Fruit fly (Drosophila melanogaster) whole organism, adult: ENCODE measurements around the gene CG1910.

Experiments used
- CG11617 ChIP-seq: fragments of 200-800 bp; sonication (Bioruptor generic); optimal IDR thresholded peaks from 2 replicates; lab custom pipeline; 2017; ENCODE audit warnings: mild to moderate bottlenecking, missing biosample characterization, missing genetic modification reagents, missing genetic modification characterization
- CG12768 ChIP-seq: fragments of 200-800 bp; sonication (Bioruptor generic); optimal IDR thresholded peaks from 2 replicates; lab custom pipeline; 2017; ENCODE audit warnings: missing biosample characterization, missing genetic modification characterization, mild to moderate bottlenecking, moderate library complexity, missing genetic modification reagents
- CG14711 ChIP-seq: fragments of 200-800 bp; sonication (Bioruptor generic); optimal IDR thresholded peaks from 2 replicates; lab custom pipeline; 2018; ENCODE audit warnings: missing biosample characterization, mild to moderate bottlenecking, missing genetic modification characterization, moderate library complexity
- CG1620 ChIP-seq: fragments of 200-800 bp; sonication (Bioruptor generic); optimal IDR thresholded peaks from 2 replicates; lab custom pipeline; 2016; ENCODE audit warnings: missing biosample characterization, missing genetic modification characterization
- CG33017 ChIP-seq: fragments of 200-800 bp; sonication (Bioruptor generic); optimal IDR thresholded peaks from 2 replicates; lab custom pipeline; 2018; ENCODE audit warnings: missing biosample characterization, mild to moderate bottlenecking, missing genetic modification characterization, moderate library complexity
- CG5204 ChIP-seq: fragments of 200-800 bp; sonication (Bioruptor generic); optimal IDR thresholded peaks from 2 replicates; lab custom pipeline; 2016; ENCODE audit warnings: missing biosample characterization, missing genetic modification characterization
- CG7045 ChIP-seq: fragments of 200-800 bp; sonication (Bioruptor generic); optimal IDR thresholded peaks from 2 replicates; lab custom pipeline; 2017; ENCODE audit warnings: missing biosample characterization, mild to moderate bottlenecking, missing genetic modification characterization
- CG7101 ChIP-seq: fragments of 200-800 bp; sonication (Bioruptor generic); optimal IDR thresholded peaks from 2 replicates; lab custom pipeline; 2018; ENCODE audit warnings: missing biosample characterization, mild to moderate bottlenecking, missing genetic modification characterization, moderate library complexity
- Clk ChIP-seq: fragments of 200-800 bp; sonication (Bioruptor generic); optimal IDR thresholded peaks from 2 replicates; lab custom pipeline; 2017; ENCODE audit warnings: missing biosample characterization, missing genetic modification characterization
- Crg-1 ChIP-seq: fragments of 200-800 bp; sonication (Bioruptor generic); optimal IDR thresholded peaks from 2 replicates; lab custom pipeline; 2016; ENCODE audit warnings: missing biosample characterization, missing genetic modification characterization
- Hr96 ChIP-seq: fragments of 200-800 bp; sonication (Bioruptor generic); optimal IDR thresholded peaks from 2 replicates; lab custom pipeline; 2016; ENCODE audit warnings: missing biosample characterization, missing genetic modification characterization
- Mnt ChIP-seq: fragments of 200-800 bp; sonication (Bioruptor generic); optimal IDR thresholded peaks from 2 replicates; lab custom pipeline; 2016; ENCODE audit warnings: missing biosample characterization, mild to moderate bottlenecking, missing genetic modification characterization
- bab1 ChIP-seq: fragments of 200-800 bp; sonication (Bioruptor generic); optimal IDR thresholded peaks from 3 replicates; lab custom pipeline; 2019; ENCODE audit warnings: missing biosample characterization, mild to moderate bottlenecking, missing genetic modification characterization, moderate library complexity
- cic ChIP-seq: fragments of 200-800 bp; sonication (Bioruptor generic); optimal IDR thresholded peaks from 2 replicates; lab custom pipeline; 2017; ENCODE audit warnings: missing biosample characterization, mild to moderate bottlenecking, missing genetic modification characterization, moderate library complexity
- cnc ChIP-seq, 2 experiments: fragments of >200 bp; optimal IDR thresholded peaks; 2 replicates each; lab custom pipeline; 2017
- kay ChIP-seq: fragments of 200-800 bp; sonication (Bioruptor generic); peaks from one replicate; lab custom pipeline; 2016; ENCODE audit warnings: missing biosample characterization, missing genetic modification characterization, borderline replicate concordance
- ovo ChIP-seq: fragments of 200-800 bp; sonication (Bioruptor generic); optimal IDR thresholded peaks from 2 replicates; lab custom pipeline; 2016; ENCODE audit warnings: missing biosample characterization, missing genetic modification characterization
- pad ChIP-seq: fragments of 200-800 bp; sonication (Bioruptor generic); optimal IDR thresholded peaks from 3 replicates; lab custom pipeline; 2017; ENCODE audit warnings: missing biosample characterization, missing genetic modification characterization, mild to moderate bottlenecking, moderate library complexity, missing genetic modification reagents
- tj ChIP-seq: fragments of 200-800 bp; sonication (Bioruptor generic); optimal IDR thresholded peaks from 3 replicates; lab custom pipeline; 2017; ENCODE audit warnings: missing biosample characterization, mild to moderate bottlenecking, missing genetic modification characterization, moderate library complexity
- toe ChIP-seq: fragments of 200-800 bp; sonication (Bioruptor generic); optimal IDR thresholded peaks from 2 replicates; lab custom pipeline; 2016; ENCODE audit warnings: missing biosample characterization, missing genetic modification characterization

Gene CG1910

DNA sequence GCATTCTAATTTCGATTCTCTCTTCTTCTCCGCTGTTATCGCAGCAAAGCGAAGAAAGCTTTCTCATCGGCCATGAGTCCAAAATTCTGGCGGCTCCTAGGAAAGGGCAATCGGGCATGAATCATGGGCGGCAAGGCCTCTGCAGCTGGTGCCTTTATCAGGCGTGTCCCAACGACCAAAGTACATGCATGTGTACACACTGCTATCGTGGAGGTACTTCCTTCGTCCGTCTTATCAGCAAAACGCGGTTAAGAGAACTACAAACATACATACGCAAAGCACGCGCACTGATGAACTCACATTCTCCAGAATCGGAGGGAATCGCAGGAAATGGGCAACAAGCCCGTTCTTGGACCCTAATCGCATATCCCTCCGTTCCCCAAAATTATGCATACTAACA, 28.5 kb upstream of the CG1910 start:
- no peak for TF ChIP-seq toe (GFP tag; lab: Kevin White, UChicago)
- TF ChIP-seq cnc (optimal IDR thresholded peaks at IDR 0.05; lab: Kevin White, UChicago) = no peak
- no peak for TF ChIP-seq CG12768
- TF ChIP-seq cic (GFP tag; lab: Kevin White, UChicago) = no peak
- no peak for TF ChIP-seq pad (GFP tag; lab: Kevin White, UChicago)
- no peak for TF ChIP-seq tj (GFP tag; lab: Kevin White, UChicago)
- no peak for TF ChIP-seq CG33017 (tag; lab: Kevin White, UChicago)
- no peak for TF ChIP-seq bab1 (GFP tag; lab: Kevin White, UChicago)
- TF ChIP-seq CG11617 (GFP tag; lab: Kevin White, UChicago) = no peak
- TF ChIP-seq kay (GFP tag; lab: Kevin White, UChicago) = no peak
- no peak for TF ChIP-seq Clk
- TF ChIP-seq ovo (GFP tag; lab: Kevin White, UChicago) = no peak
- TF ChIP-seq Crg-1 (GFP tag; lab: Kevin White, UChicago) = no peak
- TF ChIP-seq Mnt (GFP tag; lab: Kevin White, UChicago) = no peak
- no peak for TF ChIP-seq CG5204 (GFP tag; lab: Kevin White, UChicago)

- TF ChIP-seq Mnt (GFP tag; lab: Kevin White, UChicago) = no peak
- no peak for TF ChIP-seq CG7045 (GFP tag; lab: Kevin White, UChicago)
- no peak for TF ChIP-seq CG33017 (tag; lab: Kevin White, UChicago)
- TF ChIP-seq Clk = no peak
- no peak for TF ChIP-seq toe (GFP tag; lab: Kevin White, UChicago)
- TF ChIP-seq cnc (optimal IDR thresholded peaks at IDR 0.05; lab: Kevin White, UChicago) = no peak
- no peak for TF ChIP-seq Crg-1 (GFP tag; lab: Kevin White, UChicago)
- no peak for TF ChIP-seq CG5204 (GFP tag; lab: Kevin White, UChicago)
- no peak for TF ChIP-seq CG12768
- TF ChIP-seq kay (GFP tag; lab: Kevin White, UChicago) = no peak
- no peak for TF ChIP-seq tj (GFP tag; lab: Kevin White, UChicago)
- TF ChIP-seq CG1620 (GFP tag; lab: Kevin White, UChicago) = no peak
- no peak for TF ChIP-seq ovo (GFP tag; lab: Kevin White, UChicago)
- no peak for TF ChIP-seq Hr96 (GFP tag; lab: Kevin White, UChicago)
- no peak for TF ChIP-seq CG11617 (GFP tag; lab: Kevin White, UChicago)
Observed at dm6 chr3R:31719497-31719896, 27.9 kb upstream of the CG1910 start.

- TF ChIP-seq CG7045 (GFP tag; lab: Kevin White, UChicago) (no peak), tj (GFP tag; lab: Kevin White, UChicago) (no peak), CG14711 (no peak), cnc (optimal IDR thresholded peaks at IDR 0.05; lab: Kevin White, UChicago) (no peak), Mnt (GFP tag; lab: Kevin White, UChicago) (no peak), ovo (GFP tag; lab: Kevin White, UChicago) (no peak), toe (GFP tag; lab: Kevin White, UChicago) (no peak), CG7101 (tag; lab: Kevin White, UChicago) (no peak), CG33017 (tag; lab: Kevin White, UChicago) (no peak), Crg-1 (GFP tag; lab: Kevin White, UChicago) (no peak), CG12768 (no peak), cic (GFP tag; lab: Kevin White, UChicago) (no peak), kay (GFP tag; lab: Kevin White, UChicago) (no peak), CG11617 (GFP tag; lab: Kevin White, UChicago) (no peak), Clk (no peak)
Observed at dm6 chr3R:31720112-31720511, 27.3 kb upstream of the CG1910 start.

DNA sequence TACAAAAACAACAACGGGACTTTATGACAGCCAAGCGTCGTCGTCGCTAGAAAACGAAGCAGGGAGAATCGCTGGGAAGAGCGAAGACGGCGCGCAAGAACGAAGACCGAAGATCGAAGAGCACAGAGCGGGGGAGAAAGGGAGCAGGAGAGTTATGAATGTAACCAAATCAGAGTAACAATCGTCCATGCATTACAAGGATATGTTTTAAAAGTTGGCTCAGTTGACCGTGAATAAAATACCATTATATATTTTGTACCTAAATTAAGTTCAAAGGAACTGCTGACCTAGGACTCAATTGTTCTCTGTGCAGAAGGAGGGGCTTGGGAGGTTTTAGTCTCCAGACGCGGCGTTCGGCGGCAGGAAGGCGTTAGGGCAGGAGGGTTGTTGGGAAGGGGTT, 26.0 kb upstream of the CG1910 start:
- TF ChIP-seq CG1620 (GFP tag; lab: Kevin White, UChicago) (no peak), CG12768 (no peak), CG7045 (GFP tag; lab: Kevin White, UChicago) (no peak), CG14711 (no peak), tj (GFP tag; lab: Kevin White, UChicago) (no peak), CG7101 (tag; lab: Kevin White, UChicago) (no peak), CG11617 (GFP tag; lab: Kevin White, UChicago) (no peak), Crg-1 (GFP tag; lab: Kevin White, UChicago) (no peak), pad (GFP tag; lab: Kevin White, UChicago) (no peak), cnc (optimal IDR thresholded peaks at IDR 0.05; lab: Kevin White, UChicago) (no peak), toe (GFP tag; lab: Kevin White, UChicago) (no peak), Clk (no peak), ovo (GFP tag; lab: Kevin White, UChicago) (no peak), Mnt (GFP tag; lab: Kevin White, UChicago) (no peak), CG5204 (GFP tag; lab: Kevin White, UChicago) (no peak), kay (GFP tag; lab: Kevin White, UChicago) (no peak), Hr96 (GFP tag; lab: Kevin White, UChicago) (no peak), cic (GFP tag; lab: Kevin White, UChicago) (no peak), CG33017 (tag; lab: Kevin White, UChicago) (no peak), bab1 (GFP tag; lab: Kevin White, UChicago) (no peak)

- TF ChIP-seq Clk (no peak), Crg-1 (GFP tag; lab: Kevin White, UChicago) (no peak), ovo (GFP tag; lab: Kevin White, UChicago) (no peak), kay (GFP tag; lab: Kevin White, UChicago) (no peak), Hr96 (GFP tag; lab: Kevin White, UChicago) (no peak), cnc (optimal IDR thresholded peaks at IDR 0.05; lab: Kevin White, UChicago) (no peak), cic (GFP tag; lab: Kevin White, UChicago) (no peak), CG7045 (GFP tag; lab: Kevin White, UChicago) (no peak)
Observed at dm6 chr3R:31721958-31722357, 25.5 kb upstream of the CG1910 start.
